Worm (Caenorhabditis elegans) whole organism, L4 larva: Measurements from ENCODE around the gene scc-3.

Experiments used
- F44E2.7 ChIP-seq: fragments of 200-800 bp; sonication (Bioruptor generic); IDR thresholded peaks from 2 replicates; pipeline ENCODE4 v2.1.2; 2022; ENCODE audit warnings: missing genetic modification characterization, missing compliant biosample characterization
- T20F7.1 ChIP-seq: fragments of 200-800 bp; sonication (Bioruptor generic); optimal IDR thresholded peaks from 2 replicates; lab custom pipeline; 2018; ENCODE audit warnings: mild to moderate bottlenecking, missing genetic modification characterization, missing compliant biosample characterization
- Y48G9A.11 ChIP-seq: fragments of 200-800 bp; sonication (Bioruptor generic); IDR thresholded peaks from 2 replicates; pipeline ENCODE4 v1.3.6; 2022; ENCODE audit warnings: missing genetic modification reagents, missing genetic modification characterization, missing compliant biosample characterization
- Y5F2A.4 ChIP-seq: fragments of 200-800 bp; sonication (Bioruptor generic); optimal IDR thresholded peaks from 2 replicates; lab custom pipeline; 2018; ENCODE audit warnings: mild to moderate bottlenecking, missing genetic modification characterization, missing compliant biosample characterization
- ZK337.2 ChIP-seq: fragments of 200-800 bp; sonication (Bioruptor generic); IDR thresholded peaks from 2 replicates; pipeline ENCODE4 v1.3.6; 2022; ENCODE audit warnings: missing genetic modification reagents, missing genetic modification characterization, missing compliant biosample characterization
- aha-1 ChIP-seq: fragments of 150-350 bp; peaks from one replicate; lab custom pipeline; 2014; ENCODE audit warnings: missing biosample characterization, missing genetic modification characterization
- aly-2 ChIP-seq: sonication (generic microtip); optimal IDR thresholded peaks from 2 replicates; lab custom pipeline; 2018; ENCODE audit warnings: missing biosample characterization, missing genetic modification characterization
- attf-4 ChIP-seq: sonication (generic microtip); optimal IDR thresholded peaks from 3 replicates; lab custom pipeline; 2017; ENCODE audit warnings: missing biosample characterization, missing genetic modification characterization
- ceh-20 ChIP-seq: fragments of 200-800 bp; sonication (Bioruptor generic); IDR thresholded peaks from 2 replicates; pipeline ENCODE4 v1.3.6; 2022; ENCODE audit warnings: missing genetic modification reagents, missing genetic modification characterization, missing compliant biosample characterization
- ceh-44 ChIP-seq: fragments of 200-800 bp; sonication (Bioruptor generic); IDR thresholded peaks from 2 replicates; pipeline ENCODE4 v1.3.6; 2022; ENCODE audit warnings: missing genetic modification reagents, missing genetic modification characterization, missing compliant biosample characterization
- ceh-62 ChIP-seq: sonication (generic microtip); optimal IDR thresholded peaks from 2 replicates; lab custom pipeline; 2017; ENCODE audit warnings: missing biosample characterization, missing genetic modification characterization
- ces-1 ChIP-seq: fragments of 150-350 bp; sonication (generic microtip); optimal IDR thresholded peaks from 4 replicates; lab custom pipeline; 2014; ENCODE audit warnings: missing biosample characterization, missing genetic modification reagents, missing genetic modification characterization
- cey-2 ChIP-seq: sonication (generic microtip); optimal IDR thresholded peaks from 3 replicates; lab custom pipeline; 2017; ENCODE audit warnings: missing genetic modification characterization, mild to moderate bottlenecking, missing compliant biosample characterization, antibody characterized with exemption, borderline replicate concordance; ENCODE audit not compliant: insufficient read depth
- ctbp-1 ChIP-seq: fragments of 200-800 bp; sonication (Bioruptor generic); IDR thresholded peaks from 2 replicates; pipeline ENCODE4 v1.3.6; 2022; ENCODE audit warnings: missing genetic modification reagents, missing genetic modification characterization, missing compliant biosample characterization
- dmd-9 ChIP-seq: fragments of 200-800 bp; sonication (Bioruptor generic); IDR thresholded peaks from 2 replicates; pipeline ENCODE4 v1.3.6; 2022; ENCODE audit warnings: missing genetic modification reagents, missing genetic modification characterization, missing compliant biosample characterization
- dpl-1 ChIP-seq: fragments of 150-350 bp; optimal IDR thresholded peaks from 2 replicates; lab custom pipeline; 2014; ENCODE audit warnings: missing biosample characterization, missing genetic modification reagents, missing genetic modification characterization
- dve-1 ChIP-seq: sonication (generic microtip); optimal IDR thresholded peaks from 2 replicates; lab custom pipeline; 2017; ENCODE audit warnings: antibody characterized with exemption, mild to moderate bottlenecking, missing genetic modification characterization, missing compliant biosample characterization; ENCODE audit not compliant: insufficient read depth
- egl-27 ChIP-seq: sonication (generic microtip); optimal IDR thresholded peaks from 3 replicates; lab custom pipeline; 2017; ENCODE audit warnings: missing biosample characterization, missing genetic modification reagents, missing genetic modification characterization
- egl-43 ChIP-seq: fragments of 200-800 bp; sonication (Bioruptor generic); IDR thresholded peaks from 2 replicates; pipeline ENCODE4 v1.3.6; 2022; ENCODE audit warnings: missing genetic modification reagents, missing genetic modification characterization, missing compliant biosample characterization
- gei-8 ChIP-seq: fragments of 200-800 bp; sonication (Bioruptor generic); optimal IDR thresholded peaks from 2 replicates; lab custom pipeline; 2018; ENCODE audit warnings: mild to moderate bottlenecking, missing genetic modification characterization, missing compliant biosample characterization
- hif-1 ChIP-seq, 2 experiments: sonication (generic microtip); optimal IDR thresholded peaks; 2 replicates each; lab custom pipeline; 2016 to 2017; ENCODE audit warnings: missing compliant biosample characterization in 2 of 2, missing genetic modification characterization in 2 of 2, missing genetic modification reagents in 2 of 2, missing genotype in 2 of 2, mild to moderate bottlenecking in 1 of 2
- hmg-1.1 ChIP-seq: fragments of 200-800 bp; sonication (Bioruptor generic); IDR thresholded peaks from 2 replicates; pipeline ENCODE4 v1.3.6; 2022; ENCODE audit warnings: missing genetic modification reagents, missing genetic modification characterization, missing compliant biosample characterization
- lin-13 ChIP-seq: fragments of 150-350 bp; optimal IDR thresholded peaks from 2 replicates; lab custom pipeline; 2014; ENCODE audit warnings: missing biosample characterization, missing genetic modification reagents, missing genetic modification characterization
- madf-5 ChIP-seq, 2 experiments: fragments of 200-800 bp; sonication (Bioruptor generic); IDR thresholded peaks; 2 replicates each; pipeline ENCODE4 v1.3.6; 2022; ENCODE audit warnings: missing compliant biosample characterization in 2 of 2, missing genetic modification characterization in 2 of 2
- madf-9 ChIP-seq: fragments of 200-800 bp; sonication (Bioruptor generic); conservative IDR thresholded peaks from 2 replicates; pipeline ENCODE4 v1.3.6; 2022; ENCODE audit warnings: missing genetic modification reagents, missing genetic modification characterization, missing compliant biosample characterization
- mdl-1 ChIP-seq, 2 experiments: fragments of 150-350 bp in 1 of 2; sonication (generic microtip) in 1 of 2; optimal IDR thresholded peaks; 2 replicates each; lab custom pipeline; 2014 to 2017; ENCODE audit warnings: missing biosample characterization in 2 of 2, missing genetic modification characterization in 2 of 2
- mdt-29 ChIP-seq: fragments of 200-800 bp; sonication (Bioruptor generic); IDR thresholded peaks from 2 replicates; pipeline ENCODE4 v1.3.6; 2022; ENCODE audit warnings: missing genetic modification reagents, missing genetic modification characterization, missing compliant biosample characterization
- mep-1 ChIP-seq: fragments of 150-350 bp; sonication (generic microtip); optimal IDR thresholded peaks from 3 replicates; lab custom pipeline; 2014; ENCODE audit warnings: missing biosample characterization, missing genetic modification characterization
- mes-2 ChIP-seq: sonication (generic microtip); optimal IDR thresholded peaks from 2 replicates; lab custom pipeline; 2016; ENCODE audit warnings: missing genotype, mild to moderate bottlenecking, missing genetic modification characterization, missing compliant biosample characterization; ENCODE audit not compliant: poor library complexity, severe bottlenecking
- nhr-237 ChIP-seq: sonication (generic microtip); optimal IDR thresholded peaks from 2 replicates; lab custom pipeline; 2017; ENCODE audit warnings: missing biosample characterization, missing genetic modification characterization
- nhr-25 ChIP-seq: sonication (generic microtip); optimal IDR thresholded peaks from 2 replicates; lab custom pipeline; 2017; ENCODE audit warnings: missing genetic modification characterization, mild to moderate bottlenecking, missing compliant biosample characterization, antibody characterized with exemption, moderate library complexity, borderline replicate concordance; ENCODE audit not compliant: insufficient read depth
- nhr-28 ChIP-seq: fragments of 150-350 bp; optimal IDR thresholded peaks from 2 replicates; lab custom pipeline; 2014; ENCODE audit warnings: missing biosample characterization, missing genetic modification characterization
- nhr-6 ChIP-seq: fragments of 150-350 bp; optimal IDR thresholded peaks from 2 replicates; lab custom pipeline; 2014; ENCODE audit warnings: missing biosample characterization, missing genetic modification characterization
- nhr-76 ChIP-seq: fragments of 150-350 bp; optimal IDR thresholded peaks from 2 replicates; lab custom pipeline; 2014; ENCODE audit warnings: missing biosample characterization, missing genetic modification characterization
- nhr-77 ChIP-seq: fragments of 150-350 bp; optimal IDR thresholded peaks from 2 replicates; lab custom pipeline; 2014; ENCODE audit warnings: missing biosample characterization, missing genetic modification characterization
- pha-4 ChIP-seq, 2 experiments: fragments of 150-350 bp in 1 of 2; fragments of 200-800 bp in 1 of 2; sonication (Bioruptor generic) in 1 of 2; IDR thresholded peaks in 1 of 2; optimal IDR thresholded peaks in 1 of 2; 2 replicates each; pipeline versions ENCODE4 v1.3.6 to Lab custom; 2014 to 2022; ENCODE audit warnings: missing genetic modification characterization in 2 of 2, missing genetic modification reagents in 2 of 2, missing biosample characterization in 1 of 2, missing compliant biosample characterization in 1 of 2
- rbr-2 ChIP-seq: sonication (generic microtip); optimal IDR thresholded peaks from 2 replicates; lab custom pipeline; 2016; ENCODE audit warnings: missing genotype, missing genetic modification characterization, missing compliant biosample characterization
- sdz-12 ChIP-seq: fragments of 200-800 bp; sonication (Bioruptor generic); optimal IDR thresholded peaks from 2 replicates; lab custom pipeline; 2018; ENCODE audit warnings: mild to moderate bottlenecking, missing genetic modification characterization, missing compliant biosample characterization
- set-16 ChIP-seq: fragments of 200-800 bp; sonication (Bioruptor generic); IDR thresholded peaks from 2 replicates; pipeline ENCODE4 v1.3.6; 2022; ENCODE audit warnings: missing genetic modification reagents, missing genetic modification characterization, missing compliant biosample characterization
- snpc-4 ChIP-seq: fragments of 150-350 bp; optimal IDR thresholded peaks from 2 replicates; lab custom pipeline; 2014; ENCODE audit warnings: missing biosample characterization, missing genetic modification characterization
- spr-1 ChIP-seq: sonication (generic microtip); optimal IDR thresholded peaks from 2 replicates; lab custom pipeline; 2016; ENCODE audit warnings: mild to moderate bottlenecking, missing genetic modification characterization, missing compliant biosample characterization
- tag-97 ChIP-seq: fragments of 200-800 bp; sonication (Bioruptor generic); IDR thresholded peaks from 2 replicates; pipeline ENCODE4 v1.3.6; 2022; ENCODE audit warnings: missing genetic modification characterization, missing compliant biosample characterization
- tra-1 ChIP-seq: fragments of 200-800 bp; sonication (Bioruptor generic); IDR thresholded peaks from 2 replicates; pipeline ENCODE4 v1.3.6; 2022; ENCODE audit warnings: missing genetic modification reagents, missing genetic modification characterization, missing compliant biosample characterization
- unc-39 ChIP-seq: sonication (generic microtip); optimal IDR thresholded peaks from 2 replicates; lab custom pipeline; 2017; ENCODE audit warnings: missing biosample characterization, missing genetic modification characterization
- vab-7 ChIP-seq: fragments of 200-800 bp; sonication (Bioruptor generic); IDR thresholded peaks from 2 replicates; pipeline ENCODE4 v1.3.6; 2022; ENCODE audit warnings: missing genetic modification reagents, missing genetic modification characterization, missing compliant biosample characterization
- zag-1 ChIP-seq: fragments of 150-350 bp; optimal IDR thresholded peaks from 2 replicates; lab custom pipeline; 2014; ENCODE audit warnings: missing biosample characterization, missing genetic modification characterization
- zfp-2 ChIP-seq: sonication (generic microtip); optimal IDR thresholded peaks from 2 replicates; lab custom pipeline; 2016; ENCODE audit warnings: mild to moderate bottlenecking, missing genetic modification characterization, missing compliant biosample characterization
- zfp-3 ChIP-seq: fragments of 200-800 bp; sonication (Bioruptor generic); conservative IDR thresholded peaks from 2 replicates; pipeline ENCODE4 v1.3.6; 2022; ENCODE audit warnings: missing genetic modification reagents, missing genetic modification characterization, missing compliant biosample characterization
- zip-2 ChIP-seq: fragments of 150-350 bp; optimal IDR thresholded peaks from 2 replicates; lab custom pipeline; 2014; ENCODE audit warnings: missing biosample characterization, missing genetic modification characterization
- ztf-11 ChIP-seq: fragments of 150-350 bp; optimal IDR thresholded peaks from 2 replicates; lab custom pipeline; 2014; ENCODE audit warnings: missing biosample characterization, missing genetic modification characterization
- ztf-7 ChIP-seq: fragments of 150-350 bp; optimal IDR thresholded peaks from 2 replicates; lab custom pipeline; 2014; ENCODE audit warnings: missing biosample characterization, missing genetic modification characterization

scc-3 gene

ce11 chrV:12814481-12814882, 50.7 kb downstream of the scc-3 start (continued):
- TF ChIP-seq Y5F2A.4 (GFP tag; lab: Kevin White, UChicago) (no peak), ceh-20 (GFP tag; lab: Robert Waterston, UW) (peak; percentile 72), snpc-4 (no peak), lin-13 (GFP tag; lab: Kevin White, UChicago) (no peak), dve-1 (peak; percentile 21), spr-1 (no peak), aly-2 (tag; lab: Kevin White, UChicago) (no peak), tra-1 (GFP tag; lab: Robert Waterston, UW) (no peak), hif-1 (tag; optimal IDR thresholded peaks at IDR 0.05; lab: Kevin White, UChicago) (peak in 1 of 2 experiments; percentile 65), hmg-1.1 (GFP tag; lab: Robert Waterston, UW) (peak; percentile 70; the same call in 1 of the 2 replicates), zip-2 (tag; lab: Kevin White, UChicago) (no peak), pha-4 (GFP tag; IDR thresholded peaks at IDR 0.05; lab: Robert Waterston, UW) (no peak), pha-4 (tag; optimal IDR thresholded peaks at IDR 0.05; lab: Kevin White, UChicago) (no peak), dpl-1 (no peak), Y48G9A.11 (GFP tag; lab: Robert Waterston, UW) (no peak), mdl-1 (tag; optimal IDR thresholded peaks at IDR 0.05; lab: Kevin White, UChicago) (peak; percentile 43 to 88), sdz-12 (GFP tag; lab: Kevin White, UChicago) (no peak), mep-1 (peak; percentile 68), zfp-3 (no peak), nhr-76 (tag; lab: Kevin White, UChicago) (no peak), ctbp-1 (GFP tag; lab: Robert Waterston, UW) (peak; percentile 82), nhr-6 (tag; lab: Kevin White, UChicago) (peak; percentile 71), unc-39 (no peak), vab-7 (no peak), ceh-62 (tag; lab: Kevin White, UChicago) (no peak), mdt-29 (GFP tag; lab: Robert Waterston, UW) (no peak), ces-1 (GFP tag; lab: Kevin White, UChicago) (no peak), nhr-237 (tag; lab: Kevin White, UChicago) (no peak), dmd-9 (GFP tag; lab: Robert Waterston, UW) (no peak), ztf-7 (tag; lab: Kevin White, UChicago) (no peak), ceh-44 (GFP tag; lab: Robert Waterston, UW) (no peak), mes-2 (peak; percentile 13), nhr-25 (tag; lab: Kevin White, UChicago) (no peak), cey-2 (tag; lab: Kevin White, UChicago) (no peak), egl-43 (GFP tag; lab: Robert Waterston, UW) (no peak; the same call in 1 of the 2 replicates), rbr-2 (tag; lab: Kevin White, UChicago) (peak; percentile 72), attf-4 (tag; lab: Kevin White, UChicago) (no peak), zag-1 (tag; lab: Kevin White, UChicago) (no peak), ztf-11 (tag; lab: Kevin White, UChicago) (no peak), nhr-77 (tag; lab: Kevin White, UChicago) (no peak), set-16 (peak; percentile 88), egl-27 (tag; lab: Kevin White, UChicago) (no peak), ZK337.2 (GFP tag; lab: Robert Waterston, UW) (no peak), madf-9 (GFP tag; lab: Robert Waterston, UW) (no peak), nhr-28 (tag; lab: Kevin White, UChicago) (peak; percentile 12), gei-8 (GFP tag; lab: Kevin White, UChicago) (peak; percentile 9), F44E2.7 (GFP tag; lab: Robert Waterston, UW) (no peak), tag-97 (GFP tag; lab: Robert Waterston, UW) (no peak), aha-1 (tag; lab: Kevin White, UChicago) (peak; percentile 94), madf-5 (GFP tag; IDR thresholded peaks at IDR 0.05; lab: Robert Waterston, UW) (no peak), T20F7.1 (GFP tag; lab: Kevin White, UChicago) (no peak), zfp-2 (tag; lab: Kevin White, UChicago) (no peak)
